Worm (Caenorhabditis elegans) whole organism, early embryonic: ENCODE results near the gene coel-1.

Source experiments
- B0310.2 ChIP-seq: sonication (generic microtip); optimal IDR thresholded peaks from 2 replicates; lab custom pipeline; 2016; ENCODE audit warnings: mild to moderate bottlenecking, missing genetic modification characterization, missing compliant biosample characterization
- F13C5.2 ChIP-seq: sonication (generic microtip); optimal IDR thresholded peaks from 2 replicates; lab custom pipeline; 2017; ENCODE audit warnings: mild to moderate bottlenecking, missing genetic modification characterization, inconsistent platforms, missing compliant biosample characterization
- aly-1 ChIP-seq: sonication (generic microtip); optimal IDR thresholded peaks from 2 replicates; lab custom pipeline; 2016; ENCODE audit warnings: missing genetic modification characterization, missing compliant biosample characterization
- ama-1 ChIP-seq: fragments of 150-350 bp; optimal IDR thresholded peaks from 2 replicates; lab custom pipeline; 2014
- ceh-13 ChIP-seq: fragments of 200-800 bp; sonication (Bioruptor generic); optimal IDR thresholded peaks from 2 replicates; lab custom pipeline; 2018; ENCODE audit warnings: mild to moderate bottlenecking, missing genetic modification characterization, missing compliant biosample characterization
- ceh-36 ChIP-seq: sonication (generic microtip); optimal IDR thresholded peaks from 2 replicates; lab custom pipeline; 2016; ENCODE audit warnings: missing genetic modification characterization, inconsistent platforms, missing compliant biosample characterization
- ets-7 ChIP-seq: sonication (generic microtip); optimal IDR thresholded peaks from 2 replicates; lab custom pipeline; 2016; ENCODE audit warnings: missing genotype, missing genetic modification characterization, missing compliant biosample characterization
- flt-1 ChIP-seq: fragments of 200-800 bp; sonication (Bioruptor generic); IDR thresholded peaks from 2 replicates; pipeline ENCODE4 v1.3.6; 2022; ENCODE audit warnings: missing genetic modification characterization, missing compliant biosample characterization
- hmbx-1 ChIP-seq: sonication (generic microtip); optimal IDR thresholded peaks from 2 replicates; lab custom pipeline; 2016; ENCODE audit warnings: mild to moderate bottlenecking, missing genetic modification characterization, missing compliant biosample characterization
- hmg-4 ChIP-seq: fragments of 200-800 bp; sonication (Bioruptor generic); optimal IDR thresholded peaks from 2 replicates; lab custom pipeline; 2018; ENCODE audit warnings: mild to moderate bottlenecking, missing genetic modification characterization, missing compliant biosample characterization
- hnd-1 ChIP-seq: sonication (generic microtip); optimal IDR thresholded peaks from 2 replicates; lab custom pipeline; 2016; ENCODE audit warnings: missing genetic modification characterization, missing compliant biosample characterization
- pes-1 ChIP-seq: fragments of 200-800 bp; sonication (Bioruptor generic); IDR thresholded peaks from 2 replicates; pipeline ENCODE4 v1.3.6; 2022; ENCODE audit warnings: missing genetic modification reagents, missing genetic modification characterization, missing compliant biosample characterization
- scrt-1 ChIP-seq: fragments of 200-800 bp; sonication (Bioruptor generic); IDR thresholded peaks from 2 replicates; pipeline ENCODE4 v1.3.6; 2022; ENCODE audit warnings: missing genetic modification characterization, missing compliant biosample characterization
- sea-1 ChIP-seq: fragments of 200-800 bp; sonication (Bioruptor generic); conservative IDR thresholded peaks from 2 replicates; pipeline ENCODE4 v1.3.6; 2022; ENCODE audit warnings: missing genetic modification characterization, missing compliant biosample characterization
- tbx-11 ChIP-seq: fragments of 200-800 bp; sonication (Bioruptor generic); IDR thresholded peaks from 2 replicates; pipeline ENCODE4 v1.3.6; 2022; ENCODE audit warnings: missing genetic modification characterization, missing compliant biosample characterization
- tbx-37 ChIP-seq: fragments of 200-800 bp; sonication (Bioruptor generic); conservative IDR thresholded peaks from 2 replicates; pipeline ENCODE4 v1.3.6; 2022; ENCODE audit warnings: missing genetic modification reagents, missing genetic modification characterization, missing compliant biosample characterization
- tra-4 ChIP-seq: sonication (generic microtip); optimal IDR thresholded peaks from 2 replicates; lab custom pipeline; 2017; ENCODE audit warnings: missing genetic modification characterization, missing compliant biosample characterization

The coel-1 gene

ce11 chrX:4235752-4236151 is 29.7 kb upstream of the coel-1 start, which contains the start of gene rab-37:
TSS of gene rab-37 (minus strand) at chrX:4235852.
- TF ChIP-seq tbx-11 (GFP tag; lab: Robert Waterston, UW) (no peak), ceh-13 (GFP tag; lab: Kevin White, UChicago) (no peak), pes-1 (no peak), flt-1 (GFP tag; lab: Robert Waterston, UW) (no peak), ceh-36 (tag; lab: Kevin White, UChicago) (no peak), ets-7 (tag; lab: Kevin White, UChicago) (no peak), ama-1 (lab: Kevin White, UChicago) (no peak), hmg-4 (GFP tag; lab: Kevin White, UChicago) (no peak), aly-1 (tag; lab: Kevin White, UChicago) (no peak), hnd-1 (tag; lab: Kevin White, UChicago) (no peak)

- TF ChIP-seq ceh-13 (GFP tag; lab: Kevin White, UChicago) = no peak
- no peak for TF ChIP-seq ets-7 (tag; lab: Kevin White, UChicago)
- no peak for TF ChIP-seq scrt-1 (GFP tag; lab: Robert Waterston, UW)
- TF ChIP-seq B0310.2 (tag; lab: Kevin White, UChicago) = no peak
- no peak for TF ChIP-seq hnd-1 (tag; lab: Kevin White, UChicago)
- TF ChIP-seq sea-1 (GFP tag; lab: Robert Waterston, UW) = no peak
- no peak for TF ChIP-seq ceh-36 (tag; lab: Kevin White, UChicago)
- TF ChIP-seq flt-1 (GFP tag; lab: Robert Waterston, UW) = no peak
- TF ChIP-seq F13C5.2 = no peak
- no peak for TF ChIP-seq pes-1
- TF ChIP-seq ama-1 (lab: Kevin White, UChicago) = no peak
- no peak for TF ChIP-seq hmg-4 (GFP tag; lab: Kevin White, UChicago)
- no peak for TF ChIP-seq tbx-37 (GFP tag; lab: Robert Waterston, UW)
- TF ChIP-seq tbx-11 (GFP tag; lab: Robert Waterston, UW) = no peak
- no peak for TF ChIP-seq aly-1 (tag; lab: Kevin White, UChicago)
- no peak for TF ChIP-seq tra-4 (tag; lab: Kevin White, UChicago)
- TF ChIP-seq hmbx-1 = no peak
Observed at ce11 chrX:4238971-4239370, 26.5 kb upstream of the coel-1 start.

ce11 chrX:4244489-4245123 is 20.9 kb upstream of the coel-1 start:
- TF ChIP-seq F13C5.2 (no peak), hmg-4 (GFP tag; lab: Kevin White, UChicago) (no peak), ceh-13 (GFP tag; lab: Kevin White, UChicago) (no peak), scrt-1 (GFP tag; lab: Robert Waterston, UW) (no peak), aly-1 (tag; lab: Kevin White, UChicago) (no peak), ets-7 (tag; lab: Kevin White, UChicago) (no peak), tra-4 (tag; lab: Kevin White, UChicago) (no peak), hmbx-1 (no peak), tbx-11 (GFP tag; lab: Robert Waterston, UW) (no peak), ceh-36 (tag; lab: Kevin White, UChicago) (no peak), sea-1 (GFP tag; lab: Robert Waterston, UW) (no peak), ama-1 (lab: Kevin White, UChicago) (no peak), B0310.2 (tag; lab: Kevin White, UChicago) (no peak), pes-1 (no peak), flt-1 (GFP tag; lab: Robert Waterston, UW) (no peak), tbx-37 (GFP tag; lab: Robert Waterston, UW) (no peak), hnd-1 (tag; lab: Kevin White, UChicago) (no peak)

- TF ChIP-seq pes-1 (no peak), ceh-36 (tag; lab: Kevin White, UChicago) (no peak), tbx-37 (GFP tag; lab: Robert Waterston, UW) (no peak), tra-4 (tag; lab: Kevin White, UChicago) (no peak), ceh-13 (GFP tag; lab: Kevin White, UChicago) (no peak), hnd-1 (tag; lab: Kevin White, UChicago) (no peak), B0310.2 (tag; lab: Kevin White, UChicago) (no peak), hmbx-1 (no peak)
Observed at ce11 chrX:4245124-4245523, 20.3 kb upstream of the coel-1 start.

ce11 chrX:4246237-4246697 is 19.2 kb upstream of the coel-1 start:
- TF ChIP-seq sea-1 (GFP tag; lab: Robert Waterston, UW) = no peak

- TF ChIP-seq tbx-37 (GFP tag; lab: Robert Waterston, UW) (no peak), hmg-4 (GFP tag; lab: Kevin White, UChicago) (no peak), sea-1 (GFP tag; lab: Robert Waterston, UW) (no peak)
Observed at ce11 chrX:4246867-4247591, 18.4 kb upstream of the coel-1 start, which contains the start of gene F48D6.4. TSS of gene F48D6.4 (minus strand) at chrX:4247212.

ce11 chrX:4248417-4248816 is 17.0 kb upstream of the coel-1 start:
- TF ChIP-seq ets-7 (tag; lab: Kevin White, UChicago) = no peak
- no peak for TF ChIP-seq tbx-11 (GFP tag; lab: Robert Waterston, UW)
- no peak for TF ChIP-seq tbx-37 (GFP tag; lab: Robert Waterston, UW)
- TF ChIP-seq pes-1 = no peak
- TF ChIP-seq hnd-1 (tag; lab: Kevin White, UChicago) = no peak
- no peak for TF ChIP-seq scrt-1 (GFP tag; lab: Robert Waterston, UW)
- TF ChIP-seq F13C5.2 = no peak
- TF ChIP-seq ceh-36 (tag; lab: Kevin White, UChicago) = no peak
- no peak for TF ChIP-seq ceh-13 (GFP tag; lab: Kevin White, UChicago)
- TF ChIP-seq aly-1 (tag; lab: Kevin White, UChicago) = no peak
- TF ChIP-seq tra-4 (tag; lab: Kevin White, UChicago) = no peak
- no peak for TF ChIP-seq hmbx-1
- no peak for TF ChIP-seq B0310.2 (tag; lab: Kevin White, UChicago)
- no peak for TF ChIP-seq sea-1 (GFP tag; lab: Robert Waterston, UW)
- no peak for TF ChIP-seq hmg-4 (GFP tag; lab: Kevin White, UChicago)
- TF ChIP-seq ama-1 (lab: Kevin White, UChicago) = no peak
- no peak for TF ChIP-seq flt-1 (GFP tag; lab: Robert Waterston, UW)
